Fruit fly (Drosophila melanogaster) whole organism, wandering third instar larva: ENCODE data around the gene bor.

ENCODE experiments used
- Abd-B ChIP-seq: fragments of >200 bp; optimal IDR thresholded peaks from 2 replicates; lab custom pipeline; 2017; ENCODE audit warnings: missing biosample characterization, missing genetic modification characterization
- CG32264 ChIP-seq: fragments of 200-800 bp; sonication (Bioruptor generic); optimal IDR thresholded peaks from 2 replicates; lab custom pipeline; 2016; ENCODE audit warnings: missing biosample characterization, missing genetic modification characterization
- CG9705 ChIP-seq: fragments of 200-800 bp; sonication (Bioruptor generic); optimal IDR thresholded peaks from 2 replicates; lab custom pipeline; 2018; ENCODE audit warnings: missing biosample characterization, mild to moderate bottlenecking, missing genetic modification characterization
- CrebA ChIP-seq: fragments of 200-800 bp; sonication (Bioruptor generic); optimal IDR thresholded peaks from 2 replicates; lab custom pipeline; 2016; ENCODE audit warnings: missing biosample characterization, mild to moderate bottlenecking, missing genetic modification characterization, borderline replicate concordance
- Dfd ChIP-seq: fragments of >200 bp; optimal IDR thresholded peaks from 2 replicates; lab custom pipeline; 2017; ENCODE audit warnings: missing biosample characterization, missing genetic modification characterization
- Dif ChIP-seq: fragments of 200-275, 200-300 bp; sonication (Bioruptor generic); optimal IDR thresholded peaks from 2 replicates; lab custom pipeline; 2018; ENCODE audit warnings: missing biosample characterization, missing genetic modification characterization; ENCODE audit not compliant: partially characterized antibody
- GATAd ChIP-seq: sonication (Bioruptor generic); optimal IDR thresholded peaks from 2 replicates; lab custom pipeline; 2016; ENCODE audit warnings: missing biosample characterization, missing genetic modification characterization
- HLH106 ChIP-seq: fragments of 200-800 bp; optimal IDR thresholded peaks from 3 replicates; lab custom pipeline; 2019; ENCODE audit warnings: missing biosample characterization, mild to moderate bottlenecking, missing genetic modification characterization, moderate library complexity
- Hnf4 ChIP-seq: fragments of 200-800 bp; sonication (Bioruptor generic); optimal IDR thresholded peaks from 2 replicates; lab custom pipeline; 2016; ENCODE audit warnings: missing biosample characterization, mild to moderate bottlenecking, missing genetic modification characterization
- Hr78 ChIP-seq: fragments of >200 bp; optimal IDR thresholded peaks from 2 replicates; lab custom pipeline; 2017; ENCODE audit warnings: missing biosample characterization, missing genetic modification characterization
- Hr83 ChIP-seq: fragments of 200-300 bp; sonication (Bioruptor generic); optimal IDR thresholded peaks from 2 replicates; lab custom pipeline; 2016; ENCODE audit warnings: missing biosample characterization, mild to moderate bottlenecking, missing genetic modification characterization, moderate library complexity; ENCODE audit not compliant: poor library complexity, severe bottlenecking
- Jra ChIP-seq: sonication (Bioruptor generic); optimal IDR thresholded peaks from 2 replicates; lab custom pipeline; 2016; ENCODE audit warnings: missing biosample characterization, missing genetic modification characterization
- Mio ChIP-seq: sonication (Bioruptor generic); optimal IDR thresholded peaks from 2 replicates; lab custom pipeline; 2016; ENCODE audit warnings: missing biosample characterization, missing genetic modification characterization
- Myc ChIP-seq: fragments of >200 bp; optimal IDR thresholded peaks from 2 replicates; lab custom pipeline; 2017
- N ChIP-seq: fragments of >200 bp; optimal IDR thresholded peaks from 2 replicates; lab custom pipeline; 2018; ENCODE audit warnings: missing biosample characterization, missing external identifiers, missing genetic modification characterization
- OdsH ChIP-seq: fragments of 200-800 bp; sonication (Bioruptor generic); optimal IDR thresholded peaks from 2 replicates; lab custom pipeline; 2016; ENCODE audit warnings: missing biosample characterization, mild to moderate bottlenecking, missing genetic modification characterization
- Rel ChIP-seq, 2 experiments: fragments of 200-800 bp; sonication (Bioruptor generic) in 1 of 2; optimal IDR thresholded peaks; 2 replicates in 1 of 2; 3 replicates in 1 of 2; lab custom pipeline; 2016 to 2019; ENCODE audit warnings: mild to moderate bottlenecking in 2 of 2, missing biosample characterization in 2 of 2, missing genetic modification characterization in 2 of 2, moderate library complexity in 1 of 2
- Sp1 ChIP-seq: fragments of 200-800 bp; sonication (Bioruptor generic); optimal IDR thresholded peaks from 3 replicates; lab custom pipeline; 2019; ENCODE audit warnings: missing biosample characterization, mild to moderate bottlenecking, missing genetic modification characterization, moderate library complexity
- Vsx2 ChIP-seq: fragments of 200-300, 225-300 bp; sonication (Bioruptor generic); optimal IDR thresholded peaks from 2 replicates; lab custom pipeline; 2018; ENCODE audit warnings: missing biosample characterization, missing genetic modification characterization; ENCODE audit not compliant: partially characterized antibody
- br ChIP-seq: fragments of 200-800 bp; sonication (Bioruptor generic); optimal IDR thresholded peaks from 2 replicates; lab custom pipeline; 2016; ENCODE audit warnings: missing biosample characterization, missing genetic modification characterization
- brk ChIP-seq: fragments of 200-800 bp; sonication (Bioruptor generic); optimal IDR thresholded peaks from 2 replicates; lab custom pipeline; 2016; ENCODE audit warnings: missing biosample characterization, mild to moderate bottlenecking, missing genetic modification characterization
- dl ChIP-seq, 2 experiments: fragments of 175-275, 200-275 bp in 1 of 2; fragments of 200-275 bp in 1 of 2; sonication (Bioruptor generic); optimal IDR thresholded peaks; lab custom pipeline; 2018; ENCODE audit warnings: mild to moderate bottlenecking in 2 of 2, missing biosample characterization in 2 of 2, missing genetic modification characterization in 2 of 2, moderate library complexity in 2 of 2; ENCODE audit not compliant: partially characterized antibody in 2 of 2, insufficient read depth in 1 of 2
- dmrt93B ChIP-seq: fragments of 200-800 bp; sonication (Bioruptor generic); optimal IDR thresholded peaks from 2 replicates; lab custom pipeline; 2018; ENCODE audit warnings: missing biosample characterization, mild to moderate bottlenecking, missing genetic modification characterization
- dsf ChIP-seq: sonication (Bioruptor generic); optimal IDR thresholded peaks from 2 replicates; lab custom pipeline; 2016; ENCODE audit warnings: missing biosample characterization, missing genetic modification characterization, borderline replicate concordance
- ey ChIP-seq: fragments of 200-800 bp; sonication (Bioruptor generic); optimal IDR thresholded peaks from 2 replicates; lab custom pipeline; 2016; ENCODE audit warnings: missing biosample characterization, missing genetic modification characterization
- foxo ChIP-seq, 2 experiments: fragments of 200-800 bp; sonication (Bioruptor generic); optimal IDR thresholded peaks; 2 replicates in 1 of 2; 3 replicates in 1 of 2; lab custom pipeline; 2016 to 2017; ENCODE audit warnings: missing biosample characterization in 2 of 2, missing genetic modification characterization in 2 of 2
- fru ChIP-seq: fragments of 200-800 bp; sonication (Bioruptor generic); optimal IDR thresholded peaks from 3 replicates; lab custom pipeline; 2016; ENCODE audit warnings: missing biosample characterization, mild to moderate bottlenecking, missing genetic modification characterization
- h ChIP-seq: fragments of 200-800 bp; sonication (Bioruptor generic); optimal IDR thresholded peaks from 3 replicates; lab custom pipeline; 2016; ENCODE audit warnings: missing biosample characterization, mild to moderate bottlenecking, missing genetic modification characterization
- jim ChIP-seq: fragments of 175-275, 200-325 bp; sonication (Bioruptor generic); optimal IDR thresholded peaks from 2 replicates; lab custom pipeline; 2016; ENCODE audit warnings: missing biosample characterization, mild to moderate bottlenecking, missing genetic modification characterization
- lola ChIP-seq: fragments of >200 bp; optimal IDR thresholded peaks from 2 replicates; lab custom pipeline; 2017; ENCODE audit warnings: missing biosample characterization, missing genetic modification characterization
- pan ChIP-seq: fragments of >200 bp; optimal IDR thresholded peaks from 2 replicates; lab custom pipeline; 2017
- psq ChIP-seq: fragments of 200-800 bp; sonication (Bioruptor generic); optimal IDR thresholded peaks from 3 replicates; lab custom pipeline; 2017; ENCODE audit warnings: missing biosample characterization, mild to moderate bottlenecking, missing genetic modification characterization, moderate library complexity
- rgr ChIP-seq: fragments of 200-800 bp; sonication (Bioruptor generic); optimal IDR thresholded peaks from 3 replicates; lab custom pipeline; 2016; ENCODE audit warnings: missing biosample characterization, mild to moderate bottlenecking, missing genetic modification characterization
- sage ChIP-seq: fragments of 200-800 bp; sonication (Bioruptor generic); optimal IDR thresholded peaks from 2 replicates; lab custom pipeline; 2016; ENCODE audit warnings: missing biosample characterization, mild to moderate bottlenecking, missing genetic modification characterization
- sv ChIP-seq: fragments of 200-800 bp; sonication (Bioruptor generic); optimal IDR thresholded peaks from 3 replicates; lab custom pipeline; 2016; ENCODE audit warnings: missing biosample characterization, missing genetic modification characterization
- tai ChIP-seq: sonication (Bioruptor generic); optimal IDR thresholded peaks from 2 replicates; lab custom pipeline; 2016; ENCODE audit warnings: missing biosample characterization, missing genetic modification characterization
- usp ChIP-seq: fragments of >200 bp; optimal IDR thresholded peaks from 2 replicates; lab custom pipeline; 2017; ENCODE audit warnings: missing biosample characterization, missing genetic modification characterization
- woc ChIP-seq: sonication (Bioruptor generic); optimal IDR thresholded peaks from 2 replicates; lab custom pipeline; 2016; ENCODE audit warnings: missing biosample characterization, mild to moderate bottlenecking, missing genetic modification characterization

bor gene

dm6 chr3R:16231385-16232307 lies 32.3 kb downstream of the bor start:
- TF ChIP-seq HLH106: peak; percentile 66
- TF ChIP-seq CG32264 (GFP tag; lab: Kevin White, UChicago): no peak
- peak; percentile 26 for TF ChIP-seq CG9705 (GFP tag; lab: Kevin White, UChicago)
- no peak for TF ChIP-seq Hnf4 (GFP tag; lab: Kevin White, UChicago)
- TF ChIP-seq lola (GFP tag; lab: Kevin White, UChicago): no peak
- TF ChIP-seq brk: peak; percentile 41
- no peak for TF ChIP-seq Hr78 (GFP tag; lab: Kevin White, UChicago)
- TF ChIP-seq CrebA (GFP tag; lab: Kevin White, UChicago): no peak
- no peak for TF ChIP-seq Jra (GFP tag; lab: Kevin White, UChicago)
- peak; percentile 51 for TF ChIP-seq Rel (GFP tag; optimal IDR thresholded peaks at IDR 0.05; lab: Kevin White, UChicago)
- TF ChIP-seq Rel (tag; optimal IDR thresholded peaks at IDR 0.05; lab: Kevin White, UChicago): peak; percentile 64
- peak; percentile 78 for TF ChIP-seq fru (GFP tag; lab: Kevin White, UChicago)
- peak; percentile 52 for TF ChIP-seq dmrt93B (GFP tag; lab: Kevin White, UChicago)
- TF ChIP-seq h: peak; percentile 73
- no peak for TF ChIP-seq Mio (GFP tag; lab: Kevin White, UChicago)
- TF ChIP-seq jim: peak; percentile 31
- no peak for TF ChIP-seq Myc (lab: Kevin White, UChicago)
- TF ChIP-seq OdsH: peak; percentile 58
- peak; percentile 45 for TF ChIP-seq tai (GFP tag; lab: Kevin White, UChicago)
- no peak for TF ChIP-seq pan
- TF ChIP-seq ey: peak; percentile 76
- TF ChIP-seq Dif (GFP tag; lab: Kevin White, UChicago): no peak
- TF ChIP-seq GATAd (GFP tag; lab: Kevin White, UChicago): no peak
- TF ChIP-seq woc (GFP tag; lab: Kevin White, UChicago): peak; percentile 65
- no peak for TF ChIP-seq Abd-B (GFP tag; lab: Kevin White, UChicago)
- no peak for TF ChIP-seq N (GFP tag; lab: Kevin White, UChicago)
- peak; percentile 52 for TF ChIP-seq br (GFP tag; lab: Kevin White, UChicago)
- TF ChIP-seq rgr (GFP tag; lab: Kevin White, UChicago): peak; percentile 57
- TF ChIP-seq usp (GFP tag; lab: Kevin White, UChicago): no peak
- no peak for TF ChIP-seq dsf
- TF ChIP-seq Hr83 (GFP tag; lab: Kevin White, UChicago): peak; percentile 32
- TF ChIP-seq Vsx2 (GFP tag; lab: Kevin White, UChicago): peak; percentile 30
- peak in 1 of 2 experiments; percentile 75 for TF ChIP-seq foxo (GFP tag; optimal IDR thresholded peaks at IDR 0.05; lab: Kevin White, UChicago)
- peak; percentile 99 for TF ChIP-seq psq
- TF ChIP-seq sv: peak; percentile 74
- peak; percentile 43 for TF ChIP-seq Sp1 (GFP tag; lab: Kevin White, UChicago)
- no peak for TF ChIP-seq dl (GFP tag; optimal IDR thresholded peaks at IDR 0.05; lab: Kevin White, UChicago; ENCODE audit: insufficient read depth in 1 of 2, partially characterized antibody in 2 of 2)
- no peak for TF ChIP-seq sage (GFP tag; lab: Kevin White, UChicago)
- peak; percentile 35 for TF ChIP-seq Dfd (GFP tag; lab: Kevin White, UChicago)
- TF ChIP-seq, all 38 proteins: peak for 21

dm6 chr3R:16230080-16230670 lies 33.7 kb downstream of the bor start:
- no peak for TF ChIP-seq Sp1 (GFP tag; lab: Kevin White, UChicago)
- TF ChIP-seq foxo (GFP tag; optimal IDR thresholded peaks at IDR 0.05; lab: Kevin White, UChicago): no peak
- peak; percentile 1 for TF ChIP-seq Hnf4 (GFP tag; lab: Kevin White, UChicago)
- TF ChIP-seq h: peak; percentile 19
- no peak for TF ChIP-seq Dif (GFP tag; lab: Kevin White, UChicago)
- no peak for TF ChIP-seq Rel (GFP tag; optimal IDR thresholded peaks at IDR 0.05; lab: Kevin White, UChicago)
- TF ChIP-seq Rel (tag; optimal IDR thresholded peaks at IDR 0.05; lab: Kevin White, UChicago): peak; percentile 14
- no peak for TF ChIP-seq jim
- TF ChIP-seq, all 38 proteins: peak for 3
